Fruit fly (Drosophila melanogaster) whole organism, adult: Measurements from ENCODE around the gene DNAlig4.

Experiments
- CG11617 ChIP-seq: fragments of 200-800 bp; sonication (Bioruptor generic); optimal IDR thresholded peaks from 2 replicates; lab custom pipeline; 2017; ENCODE audit warnings: mild to moderate bottlenecking, missing biosample characterization, missing genetic modification reagents, missing genetic modification characterization
- CG12768 ChIP-seq: fragments of 200-800 bp; sonication (Bioruptor generic); optimal IDR thresholded peaks from 2 replicates; lab custom pipeline; 2017; ENCODE audit warnings: missing biosample characterization, missing genetic modification characterization, mild to moderate bottlenecking, moderate library complexity, missing genetic modification reagents
- CG14711 ChIP-seq: fragments of 200-800 bp; sonication (Bioruptor generic); optimal IDR thresholded peaks from 2 replicates; lab custom pipeline; 2018; ENCODE audit warnings: missing biosample characterization, mild to moderate bottlenecking, missing genetic modification characterization, moderate library complexity
- CG1620 ChIP-seq: fragments of 200-800 bp; sonication (Bioruptor generic); optimal IDR thresholded peaks from 2 replicates; lab custom pipeline; 2016; ENCODE audit warnings: missing biosample characterization, missing genetic modification characterization
- CG33017 ChIP-seq: fragments of 200-800 bp; sonication (Bioruptor generic); optimal IDR thresholded peaks from 2 replicates; lab custom pipeline; 2018; ENCODE audit warnings: missing biosample characterization, mild to moderate bottlenecking, missing genetic modification characterization, moderate library complexity
- CG5204 ChIP-seq: fragments of 200-800 bp; sonication (Bioruptor generic); optimal IDR thresholded peaks from 2 replicates; lab custom pipeline; 2016; ENCODE audit warnings: missing biosample characterization, missing genetic modification characterization
- CG7045 ChIP-seq: fragments of 200-800 bp; sonication (Bioruptor generic); optimal IDR thresholded peaks from 2 replicates; lab custom pipeline; 2017; ENCODE audit warnings: missing biosample characterization, mild to moderate bottlenecking, missing genetic modification characterization
- CG7101 ChIP-seq: fragments of 200-800 bp; sonication (Bioruptor generic); optimal IDR thresholded peaks from 2 replicates; lab custom pipeline; 2018; ENCODE audit warnings: missing biosample characterization, mild to moderate bottlenecking, missing genetic modification characterization, moderate library complexity
- Clk ChIP-seq: fragments of 200-800 bp; sonication (Bioruptor generic); optimal IDR thresholded peaks from 2 replicates; lab custom pipeline; 2017; ENCODE audit warnings: missing biosample characterization, missing genetic modification characterization
- Crg-1 ChIP-seq: fragments of 200-800 bp; sonication (Bioruptor generic); optimal IDR thresholded peaks from 2 replicates; lab custom pipeline; 2016; ENCODE audit warnings: missing biosample characterization, missing genetic modification characterization
- Hr96 ChIP-seq: fragments of 200-800 bp; sonication (Bioruptor generic); optimal IDR thresholded peaks from 2 replicates; lab custom pipeline; 2016; ENCODE audit warnings: missing biosample characterization, missing genetic modification characterization
- Mnt ChIP-seq: fragments of 200-800 bp; sonication (Bioruptor generic); optimal IDR thresholded peaks from 2 replicates; lab custom pipeline; 2016; ENCODE audit warnings: missing biosample characterization, mild to moderate bottlenecking, missing genetic modification characterization
- bab1 ChIP-seq: fragments of 200-800 bp; sonication (Bioruptor generic); optimal IDR thresholded peaks from 3 replicates; lab custom pipeline; 2019; ENCODE audit warnings: missing biosample characterization, mild to moderate bottlenecking, missing genetic modification characterization, moderate library complexity
- cic ChIP-seq: fragments of 200-800 bp; sonication (Bioruptor generic); optimal IDR thresholded peaks from 2 replicates; lab custom pipeline; 2017; ENCODE audit warnings: missing biosample characterization, mild to moderate bottlenecking, missing genetic modification characterization, moderate library complexity
- cnc ChIP-seq, 2 experiments: fragments of >200 bp; optimal IDR thresholded peaks; 2 replicates each; lab custom pipeline; 2017
- kay ChIP-seq: fragments of 200-800 bp; sonication (Bioruptor generic); peaks from one replicate; lab custom pipeline; 2016; ENCODE audit warnings: missing biosample characterization, missing genetic modification characterization, borderline replicate concordance
- ovo ChIP-seq: fragments of 200-800 bp; sonication (Bioruptor generic); optimal IDR thresholded peaks from 2 replicates; lab custom pipeline; 2016; ENCODE audit warnings: missing biosample characterization, missing genetic modification characterization
- pad ChIP-seq: fragments of 200-800 bp; sonication (Bioruptor generic); optimal IDR thresholded peaks from 3 replicates; lab custom pipeline; 2017; ENCODE audit warnings: missing biosample characterization, missing genetic modification characterization, mild to moderate bottlenecking, moderate library complexity, missing genetic modification reagents
- tj ChIP-seq: fragments of 200-800 bp; sonication (Bioruptor generic); optimal IDR thresholded peaks from 3 replicates; lab custom pipeline; 2017; ENCODE audit warnings: missing biosample characterization, mild to moderate bottlenecking, missing genetic modification characterization, moderate library complexity
- toe ChIP-seq: fragments of 200-800 bp; sonication (Bioruptor generic); optimal IDR thresholded peaks from 2 replicates; lab custom pipeline; 2016; ENCODE audit warnings: missing biosample characterization, missing genetic modification characterization

DNAlig4 gene

DNA sequence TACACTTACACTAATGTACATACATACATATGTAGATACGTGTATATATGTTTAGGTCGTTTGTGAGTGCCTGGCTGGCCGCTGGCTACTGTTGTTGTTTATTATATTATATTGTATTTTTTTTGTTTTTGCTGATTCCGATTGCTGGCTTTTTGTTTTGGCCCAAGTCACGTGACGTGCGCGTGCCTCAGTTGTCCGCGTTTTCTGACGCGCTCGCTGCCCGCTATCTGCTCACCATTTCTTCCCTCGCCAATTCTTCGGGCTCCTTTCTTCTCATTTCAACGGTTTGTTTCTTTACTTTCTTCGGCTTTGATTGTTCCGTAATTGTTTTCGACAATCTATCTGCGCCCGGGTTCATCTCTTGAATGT is 32.6 kb downstream of the DNAlig4 start:
- TF ChIP-seq ovo (GFP tag; lab: Kevin White, UChicago) (no peak), CG11617 (no peak), CG1620 (no peak), tj (GFP tag; lab: Kevin White, UChicago) (peak; percentile 45), Mnt (GFP tag; lab: Kevin White, UChicago) (no peak), cnc (optimal IDR thresholded peaks at IDR 0.05; lab: Kevin White, UChicago) (no peak), pad (no peak)

DNA sequence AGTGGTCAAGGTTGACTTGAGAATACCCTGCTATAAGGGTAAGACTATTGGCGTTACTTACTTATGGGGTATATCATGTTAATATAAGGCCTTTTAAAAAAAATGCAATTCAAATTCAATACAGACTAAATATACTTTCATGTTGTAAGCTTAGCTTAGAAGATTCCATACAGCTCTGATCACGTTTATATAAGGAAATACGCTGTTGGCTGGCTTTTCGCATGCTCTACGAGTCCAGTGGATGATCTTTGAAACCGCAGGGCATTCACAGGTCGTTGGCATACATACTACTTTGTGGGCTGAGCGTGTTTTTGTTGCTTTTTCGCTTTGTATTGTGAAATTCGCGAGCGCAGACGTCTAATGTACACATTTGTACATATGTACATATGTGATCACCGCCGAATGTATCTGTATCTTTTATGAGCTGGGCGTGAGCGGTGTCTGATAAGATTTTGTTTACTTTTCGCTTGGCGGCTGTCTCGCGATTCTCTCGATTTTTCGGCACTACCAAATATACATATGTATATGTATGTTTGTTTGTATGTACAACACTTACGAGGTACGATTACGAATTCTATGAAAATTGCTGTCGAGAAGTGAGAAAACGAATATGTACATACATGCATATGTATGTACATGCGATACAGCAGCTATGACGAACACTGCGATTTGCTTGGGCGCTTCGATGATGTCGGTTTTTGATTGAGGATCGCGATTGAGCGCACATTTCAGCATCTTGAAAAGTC is 33.2 kb downstream of the DNAlig4 start:
- TF ChIP-seq toe (GFP tag; lab: Kevin White, UChicago) (no peak), bab1 (peak; percentile 81), Mnt (GFP tag; lab: Kevin White, UChicago) (no peak), CG7045 (GFP tag; lab: Kevin White, UChicago) (no peak), Crg-1 (no peak), pad (peak; percentile 15), CG7101 (tag; lab: Kevin White, UChicago) (peak; percentile 58), CG11617 (peak; percentile 14), cnc (optimal IDR thresholded peaks at IDR 0.05; lab: Kevin White, UChicago) (no peak), kay (GFP tag; lab: Kevin White, UChicago) (peak; percentile 4), CG12768 (GFP tag; lab: Kevin White, UChicago) (no peak), tj (GFP tag; lab: Kevin White, UChicago) (peak; percentile 53), CG5204 (GFP tag; lab: Kevin White, UChicago) (peak; percentile 32), cic (GFP tag; lab: Kevin White, UChicago) (peak; percentile 5), ovo (GFP tag; lab: Kevin White, UChicago) (peak; percentile 33), CG33017 (tag; lab: Kevin White, UChicago) (peak; percentile 16), CG14711 (peak; percentile 38), CG1620 (no peak), Hr96 (GFP tag; lab: Kevin White, UChicago) (peak; percentile 58), Clk (GFP tag; lab: Kevin White, UChicago) (no peak)

DNA sequence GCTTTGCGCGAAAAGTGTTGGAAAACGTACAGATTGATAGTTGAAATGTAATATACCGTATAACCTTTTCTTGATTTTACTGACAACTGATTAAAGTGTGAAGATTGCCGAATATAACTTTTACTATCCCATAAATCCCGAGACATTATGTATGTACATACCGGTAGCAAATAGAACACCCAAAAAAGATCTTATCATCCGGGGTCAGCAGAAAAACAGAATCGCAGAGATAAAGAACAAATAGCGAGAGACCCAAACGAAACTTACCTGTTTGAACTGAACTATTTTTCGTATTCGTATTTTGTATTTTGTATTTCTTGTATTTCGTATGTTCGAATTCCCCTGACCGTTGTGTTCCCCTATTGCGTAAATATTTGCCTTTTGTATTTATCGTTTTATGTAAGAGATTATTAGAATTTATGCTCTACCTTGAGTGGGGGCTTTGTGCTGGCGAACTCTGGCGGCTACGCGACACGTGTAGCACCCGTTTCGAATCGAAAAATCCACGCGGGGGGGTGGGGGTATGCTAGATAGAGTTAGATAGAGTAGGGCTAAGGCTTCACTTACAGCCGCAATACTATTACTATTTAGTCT is 34.2 kb downstream of the DNAlig4 start:
- no peak for TF ChIP-seq Mnt (GFP tag; lab: Kevin White, UChicago)
- no peak for TF ChIP-seq Crg-1
- no peak for TF ChIP-seq CG7101 (tag; lab: Kevin White, UChicago)
- no peak for TF ChIP-seq ovo (GFP tag; lab: Kevin White, UChicago)
- no peak for TF ChIP-seq Hr96 (GFP tag; lab: Kevin White, UChicago)
- TF ChIP-seq cic (GFP tag; lab: Kevin White, UChicago): no peak
- no peak for TF ChIP-seq CG14711
- no peak for TF ChIP-seq kay (GFP tag; lab: Kevin White, UChicago)
- TF ChIP-seq CG5204 (GFP tag; lab: Kevin White, UChicago): no peak

DNA sequence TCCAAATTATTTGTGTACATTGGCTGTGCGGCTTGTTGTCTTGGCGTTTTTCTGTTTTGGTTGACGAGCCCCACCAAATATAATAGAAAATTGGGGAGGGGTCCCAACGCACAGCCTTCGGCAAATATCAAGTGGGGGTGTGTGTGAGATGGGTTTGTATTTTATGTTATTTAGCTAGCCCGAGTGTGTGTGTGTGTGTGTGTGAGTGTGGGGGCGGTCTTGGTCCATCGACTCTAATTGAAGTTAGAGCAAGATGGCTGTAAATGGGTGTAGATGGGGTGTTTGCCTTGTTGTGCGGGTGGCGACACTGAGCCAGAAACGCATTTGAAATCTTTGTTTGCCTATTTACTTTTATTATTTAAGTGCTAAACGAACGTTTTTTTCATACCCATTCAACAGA is 35.0 kb downstream of the DNAlig4 start:
- TF ChIP-seq CG5204 (GFP tag; lab: Kevin White, UChicago) (no peak), CG12768 (GFP tag; lab: Kevin White, UChicago) (no peak), Mnt (GFP tag; lab: Kevin White, UChicago) (no peak), kay (GFP tag; lab: Kevin White, UChicago) (no peak), CG14711 (no peak), ovo (GFP tag; lab: Kevin White, UChicago) (no peak), CG1620 (no peak), Hr96 (GFP tag; lab: Kevin White, UChicago) (no peak), Clk (GFP tag; lab: Kevin White, UChicago) (no peak), cic (GFP tag; lab: Kevin White, UChicago) (no peak), CG7101 (tag; lab: Kevin White, UChicago) (no peak), tj (GFP tag; lab: Kevin White, UChicago) (no peak), toe (GFP tag; lab: Kevin White, UChicago) (no peak), cnc (optimal IDR thresholded peaks at IDR 0.05; lab: Kevin White, UChicago) (no peak), CG33017 (tag; lab: Kevin White, UChicago) (no peak)

DNA sequence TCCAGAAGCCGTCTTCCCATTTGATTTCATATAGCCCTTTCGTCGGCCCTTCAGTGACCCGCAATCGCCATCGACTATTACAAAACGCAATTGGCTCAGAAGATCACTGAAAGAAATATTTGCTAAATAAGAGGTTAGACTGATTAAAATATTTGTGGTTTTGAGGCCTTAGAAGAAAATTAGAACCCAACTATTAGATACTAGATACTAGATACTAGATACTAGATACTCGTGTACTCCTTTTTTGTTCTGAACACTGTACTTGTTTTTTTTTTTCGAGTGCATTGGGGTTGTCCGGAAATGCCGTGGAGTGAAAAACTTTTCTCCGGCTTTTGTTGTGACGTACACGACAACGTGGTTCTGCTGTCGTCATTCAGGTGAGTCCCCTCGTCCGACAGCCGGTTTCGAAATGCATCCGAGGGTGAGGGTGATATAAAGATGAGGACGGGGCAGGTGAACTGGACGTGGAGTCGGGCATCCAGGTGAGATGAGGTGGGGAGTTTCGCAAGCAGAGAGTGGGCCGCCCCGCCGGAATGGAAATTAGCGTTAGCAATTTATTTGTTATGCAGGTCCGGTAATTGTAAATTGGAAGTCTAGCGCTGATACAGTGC is 37.2 kb downstream of the DNAlig4 start:
- TF ChIP-seq Crg-1: no peak
- TF ChIP-seq Mnt (GFP tag; lab: Kevin White, UChicago): peak; percentile 18
- TF ChIP-seq kay (GFP tag; lab: Kevin White, UChicago): no peak
- TF ChIP-seq Hr96 (GFP tag; lab: Kevin White, UChicago): no peak
- peak; percentile 42 for TF ChIP-seq CG5204 (GFP tag; lab: Kevin White, UChicago)
- peak; percentile 57 for TF ChIP-seq CG14711
- TF ChIP-seq cic (GFP tag; lab: Kevin White, UChicago): no peak
- TF ChIP-seq Clk (GFP tag; lab: Kevin White, UChicago): no peak
- TF ChIP-seq CG7045 (GFP tag; lab: Kevin White, UChicago): peak; percentile 55
- no peak for TF ChIP-seq toe (GFP tag; lab: Kevin White, UChicago)
- TF ChIP-seq cnc (optimal IDR thresholded peaks at IDR 0.05; lab: Kevin White, UChicago): no peak
- TF ChIP-seq tj (GFP tag; lab: Kevin White, UChicago): peak; percentile 23
- TF ChIP-seq CG7101 (tag; lab: Kevin White, UChicago): peak; percentile 62
- TF ChIP-seq CG12768 (GFP tag; lab: Kevin White, UChicago): peak; percentile 37
- peak; percentile 39 for TF ChIP-seq CG11617
- peak; percentile 56 for TF ChIP-seq bab1
- TF ChIP-seq CG33017 (tag; lab: Kevin White, UChicago): peak; percentile 64
- no peak for TF ChIP-seq pad
- TF ChIP-seq CG1620: peak; percentile 2
- no peak for TF ChIP-seq ovo (GFP tag; lab: Kevin White, UChicago)
